Worm (Caenorhabditis elegans) whole organism, L4 larva: Measurements from ENCODE around the gene sra-12.
A peak's percentile ranks its signal among the peaks of the same experiment; 100 is the strongest.

Source experiments
- F10B5.3 ChIP-seq: sonication (generic microtip); optimal IDR thresholded peaks from 2 replicates; lab custom pipeline; 2016; ENCODE audit warnings: mild to moderate bottlenecking, missing genetic modification characterization, missing compliant biosample characterization
- F49E8.2 ChIP-seq: sonication (generic microtip); optimal IDR thresholded peaks from 2 replicates; lab custom pipeline; 2016; ENCODE audit warnings: missing compliant biosample characterization, mild to moderate bottlenecking, missing genetic modification characterization, borderline replicate concordance
- R02D3.7 ChIP-seq: fragments of 150-350 bp; sonication (generic microtip); optimal IDR thresholded peaks from 3 replicates; lab custom pipeline; 2014; ENCODE audit warnings: missing biosample characterization, missing genetic modification characterization
- Y5F2A.4 ChIP-seq: fragments of 200-800 bp; sonication (Bioruptor generic); optimal IDR thresholded peaks from 2 replicates; lab custom pipeline; 2018; ENCODE audit warnings: mild to moderate bottlenecking, missing genetic modification characterization, missing compliant biosample characterization
- Y75B8A.6 ChIP-seq: fragments of 200-800 bp; sonication (Bioruptor generic); IDR thresholded peaks from 2 replicates; pipeline ENCODE4 v1.3.6; 2022; ENCODE audit warnings: missing genetic modification reagents, missing genetic modification characterization, missing compliant biosample characterization
- aly-2 ChIP-seq: sonication (generic microtip); optimal IDR thresholded peaks from 2 replicates; lab custom pipeline; 2018; ENCODE audit warnings: missing biosample characterization, missing genetic modification characterization
- arid-1 ChIP-seq: fragments of 200-800 bp; sonication (Bioruptor generic); conservative IDR thresholded peaks from 2 replicates; pipeline ENCODE4 v1.3.6; 2022; ENCODE audit warnings: missing genetic modification reagents, missing genetic modification characterization, missing compliant biosample characterization
- attf-4 ChIP-seq: sonication (generic microtip); optimal IDR thresholded peaks from 3 replicates; lab custom pipeline; 2017; ENCODE audit warnings: missing biosample characterization, missing genetic modification characterization
- ceh-20 ChIP-seq: fragments of 200-800 bp; sonication (Bioruptor generic); IDR thresholded peaks from 2 replicates; pipeline ENCODE4 v1.3.6; 2022; ENCODE audit warnings: missing genetic modification reagents, missing genetic modification characterization, missing compliant biosample characterization
- ceh-28 ChIP-seq: fragments of 150-350 bp; optimal IDR thresholded peaks from 2 replicates; lab custom pipeline; 2014; ENCODE audit warnings: missing biosample characterization, missing genetic modification reagents, missing genetic modification characterization
- ceh-62 ChIP-seq: sonication (generic microtip); optimal IDR thresholded peaks from 2 replicates; lab custom pipeline; 2017; ENCODE audit warnings: missing biosample characterization, missing genetic modification characterization
- ceh-82 ChIP-seq: sonication (generic microtip); optimal IDR thresholded peaks from 2 replicates; lab custom pipeline; 2017; ENCODE audit warnings: missing biosample characterization, missing genetic modification characterization
- ces-1 ChIP-seq: fragments of 150-350 bp; sonication (generic microtip); optimal IDR thresholded peaks from 4 replicates; lab custom pipeline; 2014; ENCODE audit warnings: missing biosample characterization, missing genetic modification reagents, missing genetic modification characterization
- cey-2 ChIP-seq: sonication (generic microtip); optimal IDR thresholded peaks from 3 replicates; lab custom pipeline; 2017; ENCODE audit warnings: missing genetic modification characterization, mild to moderate bottlenecking, missing compliant biosample characterization, antibody characterized with exemption, borderline replicate concordance; ENCODE audit not compliant: insufficient read depth
- daf-8 ChIP-seq: fragments of 200-800 bp; sonication (Bioruptor generic); IDR thresholded peaks from 2 replicates; pipeline ENCODE4 v1.3.6; 2022; ENCODE audit warnings: missing genetic modification characterization, missing compliant biosample characterization
- dmd-6 ChIP-seq: fragments of 200-800 bp; sonication (Bioruptor generic); IDR thresholded peaks from 2 replicates; pipeline ENCODE4 v1.3.6; 2022; ENCODE audit warnings: missing genetic modification reagents, missing genetic modification characterization, missing compliant biosample characterization
- dmd-9 ChIP-seq: fragments of 200-800 bp; sonication (Bioruptor generic); IDR thresholded peaks from 2 replicates; pipeline ENCODE4 v1.3.6; 2022; ENCODE audit warnings: missing genetic modification reagents, missing genetic modification characterization, missing compliant biosample characterization
- fkh-10 ChIP-seq: fragments of 150-350 bp; optimal IDR thresholded peaks from 2 replicates; lab custom pipeline; 2014; ENCODE audit warnings: missing biosample characterization, missing genetic modification reagents, missing genetic modification characterization
- hlh-11 ChIP-seq: fragments of 200-800 bp; sonication (Bioruptor generic); optimal IDR thresholded peaks from 2 replicates; lab custom pipeline; 2018; ENCODE audit warnings: mild to moderate bottlenecking, missing genetic modification characterization, missing compliant biosample characterization
- hlh-30 ChIP-seq: sonication (generic microtip); optimal IDR thresholded peaks from 2 replicates; lab custom pipeline; 2017; ENCODE audit warnings: antibody characterized with exemption, mild to moderate bottlenecking, missing genetic modification characterization, missing compliant biosample characterization; ENCODE audit not compliant: insufficient read depth
- lin-29 ChIP-seq: fragments of 200-800 bp; sonication (Bioruptor generic); IDR thresholded peaks from 2 replicates; pipeline ENCODE4 v1.3.6; 2022; ENCODE audit warnings: missing genetic modification reagents, missing genetic modification characterization, missing compliant biosample characterization
- lin-38 ChIP-seq: fragments of 200-800 bp; sonication (Bioruptor generic); IDR thresholded peaks from 2 replicates; pipeline ENCODE4 v1.3.6; 2022; ENCODE audit warnings: missing genetic modification reagents, missing genetic modification characterization, missing compliant biosample characterization
- lir-3 ChIP-seq: sonication (generic microtip); optimal IDR thresholded peaks from 2 replicates; lab custom pipeline; 2016; ENCODE audit warnings: mild to moderate bottlenecking, missing genetic modification characterization, missing compliant biosample characterization
- madf-5 ChIP-seq, 2 experiments: fragments of 200-800 bp; sonication (Bioruptor generic); IDR thresholded peaks; 2 replicates each; pipeline ENCODE4 v1.3.6; 2022; ENCODE audit warnings: missing compliant biosample characterization in 2 of 2, missing genetic modification characterization in 2 of 2
- madf-9 ChIP-seq: fragments of 200-800 bp; sonication (Bioruptor generic); conservative IDR thresholded peaks from 2 replicates; pipeline ENCODE4 v1.3.6; 2022; ENCODE audit warnings: missing genetic modification reagents, missing genetic modification characterization, missing compliant biosample characterization
- mxl-2 ChIP-seq: fragments of 200-800 bp; sonication (Bioruptor generic); conservative IDR thresholded peaks from 2 replicates; pipeline ENCODE4 v1.3.6; 2022; ENCODE audit warnings: missing genetic modification reagents, missing genetic modification characterization, missing compliant biosample characterization
- nhr-10 ChIP-seq: fragments of 150-350 bp; optimal IDR thresholded peaks from 2 replicates; lab custom pipeline; 2014; ENCODE audit warnings: missing biosample characterization, missing genetic modification characterization
- nhr-102 ChIP-seq: sonication (generic microtip); optimal IDR thresholded peaks from 2 replicates; lab custom pipeline; 2016; ENCODE audit warnings: mild to moderate bottlenecking, missing genetic modification characterization, moderate library complexity, missing compliant biosample characterization
- nhr-11 ChIP-seq: fragments of 150-350 bp; optimal IDR thresholded peaks from 2 replicates; lab custom pipeline; 2014; ENCODE audit warnings: missing biosample characterization, missing genetic modification characterization
- nhr-111 ChIP-seq: fragments of 200-800 bp; sonication (Bioruptor generic); optimal IDR thresholded peaks from 2 replicates; lab custom pipeline; 2018; ENCODE audit warnings: mild to moderate bottlenecking, missing genetic modification characterization, missing compliant biosample characterization
- nhr-237 ChIP-seq: sonication (generic microtip); optimal IDR thresholded peaks from 2 replicates; lab custom pipeline; 2017; ENCODE audit warnings: missing biosample characterization, missing genetic modification characterization
- nhr-41 ChIP-seq: fragments of 200-800 bp; sonication (Bioruptor generic); IDR thresholded peaks from 2 replicates; pipeline ENCODE4 v1.3.6; 2022; ENCODE audit warnings: missing genetic modification reagents, missing genetic modification characterization, missing compliant biosample characterization
- pha-4 ChIP-seq, 2 experiments: fragments of 150-350 bp in 1 of 2; fragments of 200-800 bp in 1 of 2; sonication (Bioruptor generic) in 1 of 2; IDR thresholded peaks in 1 of 2; optimal IDR thresholded peaks in 1 of 2; 2 replicates each; pipeline versions ENCODE4 v1.3.6 to Lab custom; 2014 to 2022; ENCODE audit warnings: missing genetic modification characterization in 2 of 2, missing genetic modification reagents in 2 of 2, missing biosample characterization in 1 of 2, missing compliant biosample characterization in 1 of 2
- saeg-2 ChIP-seq: fragments of 200-800 bp; sonication (Bioruptor generic); IDR thresholded peaks from 2 replicates; pipeline ENCODE4 v1.3.6; 2022; ENCODE audit warnings: missing genetic modification reagents, missing genetic modification characterization, missing compliant biosample characterization
- sdz-12 ChIP-seq: fragments of 200-800 bp; sonication (Bioruptor generic); optimal IDR thresholded peaks from 2 replicates; lab custom pipeline; 2018; ENCODE audit warnings: mild to moderate bottlenecking, missing genetic modification characterization, missing compliant biosample characterization
- set-16 ChIP-seq: fragments of 200-800 bp; sonication (Bioruptor generic); IDR thresholded peaks from 2 replicates; pipeline ENCODE4 v1.3.6; 2022; ENCODE audit warnings: missing genetic modification reagents, missing genetic modification characterization, missing compliant biosample characterization
- snpc-1.2 ChIP-seq: fragments of 200-800 bp; sonication (Bioruptor generic); IDR thresholded peaks from 2 replicates; pipeline ENCODE4 v1.3.6; 2022; ENCODE audit warnings: missing genetic modification reagents, missing genetic modification characterization, missing compliant biosample characterization
- snpc-4 ChIP-seq: fragments of 150-350 bp; optimal IDR thresholded peaks from 2 replicates; lab custom pipeline; 2014; ENCODE audit warnings: missing biosample characterization, missing genetic modification characterization
- spr-1 ChIP-seq: sonication (generic microtip); optimal IDR thresholded peaks from 2 replicates; lab custom pipeline; 2016; ENCODE audit warnings: mild to moderate bottlenecking, missing genetic modification characterization, missing compliant biosample characterization
- spr-3 ChIP-seq: fragments of 200-800 bp; sonication (Bioruptor generic); optimal IDR thresholded peaks from 2 replicates; lab custom pipeline; 2018; ENCODE audit warnings: mild to moderate bottlenecking, missing genetic modification characterization, missing compliant biosample characterization
- tag-97 ChIP-seq: fragments of 200-800 bp; sonication (Bioruptor generic); IDR thresholded peaks from 2 replicates; pipeline ENCODE4 v1.3.6; 2022; ENCODE audit warnings: missing genetic modification characterization, missing compliant biosample characterization
- tra-1 ChIP-seq: fragments of 200-800 bp; sonication (Bioruptor generic); IDR thresholded peaks from 2 replicates; pipeline ENCODE4 v1.3.6; 2022; ENCODE audit warnings: missing genetic modification reagents, missing genetic modification characterization, missing compliant biosample characterization
- unc-130 ChIP-seq: sonication (generic microtip); optimal IDR thresholded peaks from 2 replicates; lab custom pipeline; 2016; ENCODE audit warnings: missing genetic modification reagents, missing genetic modification characterization, missing compliant biosample characterization
- unc-39 ChIP-seq: sonication (generic microtip); optimal IDR thresholded peaks from 2 replicates; lab custom pipeline; 2017; ENCODE audit warnings: missing biosample characterization, missing genetic modification characterization
- unc-62 ChIP-seq, 3 experiments: fragments of 150-350 bp in 1 of 3; sonication (generic microtip); optimal IDR thresholded peaks in 2 of 3; peaks in 1 of 3; 1 replicate in 1 of 3; 2 replicates in 2 of 3; lab custom pipeline; 2014 to 2017; ENCODE audit warnings: missing biosample characterization in 3 of 3, missing genetic modification characterization in 3 of 3, missing genetic modification reagents in 3 of 3, missing genotype in 1 of 3
- zfp-2 ChIP-seq: sonication (generic microtip); optimal IDR thresholded peaks from 2 replicates; lab custom pipeline; 2016; ENCODE audit warnings: mild to moderate bottlenecking, missing genetic modification characterization, missing compliant biosample characterization
- zfp-3 ChIP-seq: fragments of 200-800 bp; sonication (Bioruptor generic); conservative IDR thresholded peaks from 2 replicates; pipeline ENCODE4 v1.3.6; 2022; ENCODE audit warnings: missing genetic modification reagents, missing genetic modification characterization, missing compliant biosample characterization
- ztf-11 ChIP-seq: fragments of 150-350 bp; optimal IDR thresholded peaks from 2 replicates; lab custom pipeline; 2014; ENCODE audit warnings: missing biosample characterization, missing genetic modification characterization

The sra-12 gene

ce11 chrII:10873631-10874030 is 30.6 kb downstream of the sra-12 start, which contains the start of gene orc-2:
Gene orc-2, plus strand, starts transcription at chrII:10873931.
- TF ChIP-seq fkh-10 (GFP tag; lab: Kevin White, UChicago) = no peak
- 0 out of 2 replicates have a peak, but pooled peaks have one; percentile 10 for TF ChIP-seq lin-38 (GFP tag; lab: Robert Waterston, UW)
- TF ChIP-seq, all 104 proteins: peak for 1

ce11 chrII:10872541-10872940 is 31.7 kb downstream of the sra-12 start, which contains the start of the genes cyn-4 and copz-1:
Gene cyn-4, minus strand, starts transcription at chrII:10872611.
Gene copz-1, plus strand, starts transcription at chrII:10872879.
- TF ChIP-seq tag-97 (GFP tag; lab: Robert Waterston, UW) (no peak), ceh-28 (tag; lab: Kevin White, UChicago) (no peak), lin-29 (GFP tag; lab: Robert Waterston, UW) (no peak), daf-8 (GFP tag; lab: Robert Waterston, UW) (no peak), nhr-237 (tag; lab: Kevin White, UChicago) (no peak), ces-1 (peak; percentile 0), aly-2 (no peak), arid-1 (GFP tag; lab: Robert Waterston, UW) (peak; percentile 40; the same call in 1 of the 2 replicates), F49E8.2 (tag; lab: Kevin White, UChicago) (no peak), unc-130 (GFP tag; lab: Kevin White, UChicago) (peak; percentile 92), nhr-102 (no peak), spr-1 (tag; lab: Kevin White, UChicago) (peak; percentile 10), Y5F2A.4 (GFP tag; lab: Kevin White, UChicago) (no peak), unc-62 (GFP tag; optimal IDR thresholded peaks at IDR 0.05 in 1 of 2; lab: Kevin White, UChicago) (no peak), unc-62 (tag; optimal IDR thresholded peaks at IDR 0.05; lab: Kevin White, UChicago) (no peak), lin-38 (GFP tag; lab: Robert Waterston, UW) (peak; percentile 69), ztf-11 (no peak), hlh-30 (tag; lab: Kevin White, UChicago) (peak; percentile 80), lir-3 (tag; lab: Kevin White, UChicago) (no peak), nhr-10 (tag; lab: Kevin White, UChicago) (no peak), nhr-111 (GFP tag; lab: Kevin White, UChicago) (no peak), spr-3 (no peak), Y75B8A.6 (GFP tag; lab: Robert Waterston, UW) (no peak), nhr-41 (GFP tag; lab: Robert Waterston, UW) (no peak), ceh-62 (no peak), fkh-10 (GFP tag; lab: Kevin White, UChicago) (peak; percentile 49), tra-1 (GFP tag; lab: Robert Waterston, UW) (no peak), pha-4 (GFP tag; IDR thresholded peaks at IDR 0.05; lab: Robert Waterston, UW) (no peak), pha-4 (tag; optimal IDR thresholded peaks at IDR 0.05; lab: Kevin White, UChicago) (no peak), sdz-12 (no peak), unc-39 (no peak), mxl-2 (GFP tag; lab: Robert Waterston, UW) (no peak), snpc-4 (tag; lab: Kevin White, UChicago) (no peak), dmd-9 (GFP tag; lab: Robert Waterston, UW) (no peak), ceh-20 (GFP tag; lab: Robert Waterston, UW) (no peak), madf-5 (GFP tag; IDR thresholded peaks at IDR 0.05; lab: Robert Waterston, UW) (no peak), dmd-6 (GFP tag; lab: Robert Waterston, UW) (peak; percentile 32; the same call in 1 of the 2 replicates), hlh-11 (tag; lab: Kevin White, UChicago) (peak; percentile 68), madf-9 (GFP tag; lab: Robert Waterston, UW) (no peak), nhr-11 (tag; lab: Kevin White, UChicago) (no peak), zfp-2 (no peak), saeg-2 (GFP tag; lab: Robert Waterston, UW) (no peak), ceh-82 (no peak), zfp-3 (no peak), attf-4 (tag; lab: Kevin White, UChicago) (no peak), F10B5.3 (tag; lab: Kevin White, UChicago) (no peak), cey-2 (tag; lab: Kevin White, UChicago) (no peak), set-16 (GFP tag; lab: Robert Waterston, UW) (no peak), snpc-1.2 (GFP tag; lab: Robert Waterston, UW) (no peak), R02D3.7 (tag; lab: Kevin White, UChicago) (peak; percentile 92)
